Fruit fly (Drosophila melanogaster) whole organism, embryonic: ENCODE results near the gene CG13252.

Experiments
- C15 ChIP-seq: fragments of 200-800 bp; sonication (Bioruptor generic); IDR thresholded peaks from 3 replicates; pipeline ENCODE4 v1.3.6; 2022; ENCODE audit warnings: missing biosample characterization, missing genetic modification characterization
- CG10267 ChIP-seq: fragments of 200-800 bp; sonication (Bioruptor generic); optimal IDR thresholded peaks from 2 replicates; lab custom pipeline; 2018; ENCODE audit warnings: missing biosample characterization, mild to moderate bottlenecking, missing genetic modification characterization, moderate library complexity
- CG10431 ChIP-seq: fragments of 200-800 bp; sonication (Bioruptor generic); optimal IDR thresholded peaks from 3 replicates; lab custom pipeline; 2018; ENCODE audit warnings: missing biosample characterization, mild to moderate bottlenecking, missing genetic modification characterization
- CG10959 ChIP-seq: fragments of 200-800 bp; sonication (Bioruptor generic); IDR thresholded peaks from 2 replicates; pipeline ENCODE4 v1.3.6; 2022; ENCODE audit warnings: missing biosample characterization, missing genetic modification characterization
- CG10979 ChIP-seq: fragments of 200-800 bp; sonication (Bioruptor generic); optimal IDR thresholded peaks from 2 replicates; lab custom pipeline; 2018; ENCODE audit warnings: missing biosample characterization, mild to moderate bottlenecking, missing genetic modification characterization, moderate library complexity
- CG12659 ChIP-seq: fragments of 200-800 bp; sonication (Bioruptor generic); optimal IDR thresholded peaks from 3 replicates; lab custom pipeline; 2017; ENCODE audit warnings: mild to moderate bottlenecking, missing biosample characterization, missing genetic modification reagents, missing genetic modification characterization
- CG12942 ChIP-seq: fragments of 200-800 bp; sonication (Bioruptor generic); optimal IDR thresholded peaks from 3 replicates; lab custom pipeline; 2016; ENCODE audit warnings: missing biosample characterization, missing genetic modification characterization
- CG13775 ChIP-seq: fragments of 200-800 bp; sonication (Bioruptor generic); optimal IDR thresholded peaks from 3 replicates; lab custom pipeline; 2017; ENCODE audit warnings: missing biosample characterization, mild to moderate bottlenecking, missing genetic modification characterization
- CG15696 ChIP-seq: fragments of 200-800 bp; sonication (Bioruptor generic); optimal IDR thresholded peaks from 2 replicates; lab custom pipeline; 2019; ENCODE audit warnings: missing biosample characterization, mild to moderate bottlenecking, missing genetic modification characterization, moderate library complexity
- CG2712 ChIP-seq: fragments of 200-800 bp; optimal IDR thresholded peaks from 3 replicates; lab custom pipeline; 2019; ENCODE audit warnings: missing biosample characterization, mild to moderate bottlenecking, missing genetic modification characterization, moderate library complexity
- CG3065 ChIP-seq: fragments of 200-800 bp; sonication (Bioruptor generic); optimal IDR thresholded peaks from 2 replicates; lab custom pipeline; 2016; ENCODE audit warnings: missing biosample characterization, missing genetic modification characterization
- CG34224 ChIP-seq: fragments of 200-800 bp; sonication (Bioruptor generic); IDR thresholded peaks from 3 replicates; pipeline ENCODE4 v1.3.6; 2022; ENCODE audit warnings: missing biosample characterization, missing genetic modification characterization; ENCODE audit not compliant: partially characterized antibody
- CG34376 ChIP-seq: fragments of 200-800 bp; sonication (Bioruptor generic); optimal IDR thresholded peaks from 2 replicates; lab custom pipeline; 2018; ENCODE audit warnings: missing biosample characterization, mild to moderate bottlenecking, missing genetic modification characterization
- CG34422 ChIP-seq: fragments of 200-800 bp; sonication (Bioruptor generic); IDR thresholded peaks from 3 replicates; pipeline ENCODE4 v1.3.6; 2022; ENCODE audit warnings: missing biosample characterization, missing genetic modification characterization
- CG3838 ChIP-seq: fragments of 200-800 bp; sonication (Bioruptor generic); optimal IDR thresholded peaks from 3 replicates; lab custom pipeline; 2016; ENCODE audit warnings: missing biosample characterization, missing genetic modification characterization
- CG4707 ChIP-seq: fragments of 200-800 bp; sonication (Bioruptor generic); optimal IDR thresholded peaks from 2 replicates; lab custom pipeline; 2018; ENCODE audit warnings: missing biosample characterization, mild to moderate bottlenecking, missing genetic modification characterization, moderate library complexity
- CG4730 ChIP-seq: fragments of 200-800 bp; sonication (Bioruptor generic); IDR thresholded peaks from 2 replicates; pipeline ENCODE4 v1.3.6; 2022; ENCODE audit warnings: missing biosample characterization, missing genetic modification characterization
- CG7928 ChIP-seq: fragments of 200-800 bp; sonication (Bioruptor generic); optimal IDR thresholded peaks from 2 replicates; lab custom pipeline; 2017; ENCODE audit warnings: missing biosample characterization, mild to moderate bottlenecking, missing genetic modification characterization
- CG8924 ChIP-seq: fragments of 200-800 bp; optimal IDR thresholded peaks from 3 replicates; lab custom pipeline; 2019; ENCODE audit warnings: missing biosample characterization, mild to moderate bottlenecking, missing genetic modification characterization, moderate library complexity
- CG9932 ChIP-seq: fragments of 200-800 bp; sonication (Bioruptor generic); IDR thresholded peaks from 2 replicates; pipeline ENCODE4 v1.3.6; 2022; ENCODE audit warnings: missing biosample characterization, missing genetic modification characterization
- CTCF ChIP-seq: fragments of 200-800 bp; sonication (Bioruptor generic); optimal IDR thresholded peaks from 2 replicates; lab custom pipeline; 2017; ENCODE audit warnings: missing biosample characterization, mild to moderate bottlenecking, missing genetic modification characterization, moderate library complexity
- E2f2 ChIP-seq: fragments of 200-800 bp; sonication (Bioruptor generic); IDR thresholded peaks from 2 replicates; pipeline ENCODE4 v1.3.6; 2022; ENCODE audit warnings: missing biosample characterization, missing genetic modification characterization
- Fer2 ChIP-seq: fragments of 200-800 bp; sonication (Bioruptor generic); optimal IDR thresholded peaks from 2 replicates; lab custom pipeline; 2018; ENCODE audit warnings: missing biosample characterization, mild to moderate bottlenecking, missing genetic modification characterization, moderate library complexity
- HmgD ChIP-seq: fragments of 200-800 bp; sonication (Bioruptor generic); optimal IDR thresholded peaks from 3 replicates; lab custom pipeline; 2016; ENCODE audit warnings: missing biosample characterization, missing genetic modification characterization
- Hmx ChIP-seq: fragments of 200-800 bp; sonication (Bioruptor generic); optimal IDR thresholded peaks from 2 replicates; lab custom pipeline; 2016; ENCODE audit warnings: missing biosample characterization, missing genetic modification characterization
- Lhr ChIP-seq: fragments of 200-800 bp; sonication (Bioruptor generic); optimal IDR thresholded peaks from 3 replicates; lab custom pipeline; 2017; ENCODE audit warnings: mild to moderate bottlenecking, missing biosample characterization, missing genetic modification reagents, missing genetic modification characterization
- Max ChIP-seq: fragments of 200-800 bp; sonication (Bioruptor generic); optimal IDR thresholded peaks from 2 replicates; lab custom pipeline; 2016; ENCODE audit warnings: missing biosample characterization, mild to moderate bottlenecking, missing genetic modification characterization
- Med ChIP-seq: fragments of 200-800 bp; sonication (Bioruptor generic); peaks from one replicate; lab custom pipeline; 2016; ENCODE audit warnings: missing biosample characterization, missing genetic modification characterization, mild to moderate bottlenecking, inconsistent platforms, moderate library complexity
- Mrtf ChIP-seq: fragments of 200-800 bp; sonication (Bioruptor generic); IDR thresholded peaks from 3 replicates; pipeline ENCODE4 v1.3.6; 2022; ENCODE audit warnings: missing biosample characterization, missing genetic modification characterization
- Nf-YA ChIP-seq: fragments of 200-800 bp; sonication (Bioruptor generic); IDR thresholded peaks from 2 replicates; pipeline ENCODE4 v1.3.6; 2022; ENCODE audit warnings: missing biosample characterization, missing genetic modification characterization
- Six4 ChIP-seq: fragments of 200-800 bp; sonication (Bioruptor generic); optimal IDR thresholded peaks from 2 replicates; lab custom pipeline; 2016; ENCODE audit warnings: missing biosample characterization, missing genetic modification characterization
- Taf1 ChIP-seq: fragments of 200-800 bp; sonication (Bioruptor generic); IDR thresholded peaks from 2 replicates; pipeline ENCODE4 v1.3.6; 2022; ENCODE audit warnings: missing biosample characterization, missing genetic modification characterization
- ac ChIP-seq: fragments of 200-800 bp; sonication (Bioruptor generic); optimal IDR thresholded peaks from 3 replicates; lab custom pipeline; 2017; ENCODE audit warnings: missing biosample characterization, mild to moderate bottlenecking, missing genetic modification characterization
- amos ChIP-seq: fragments of 200-800 bp; sonication (Bioruptor generic); IDR thresholded peaks from 2 replicates; pipeline ENCODE4 v1.3.6; 2022; ENCODE audit warnings: missing biosample characterization, missing genetic modification characterization; ENCODE audit not compliant: partially characterized antibody
- bab2 ChIP-seq: fragments of 200-800 bp; sonication (Bioruptor generic); optimal IDR thresholded peaks from 2 replicates; lab custom pipeline; 2016; ENCODE audit warnings: missing biosample characterization, missing genetic modification characterization
- br ChIP-seq: fragments of >200 bp; optimal IDR thresholded peaks from 2 replicates; lab custom pipeline; 2017
- cad ChIP-seq: fragments of >200 bp; optimal IDR thresholded peaks from 2 replicates; lab custom pipeline; 2017; ENCODE audit warnings: missing biosample characterization, missing genetic modification characterization
- cg ChIP-seq: fragments of 200-800 bp; sonication (Bioruptor generic); optimal IDR thresholded peaks from 3 replicates; lab custom pipeline; 2019; ENCODE audit warnings: missing biosample characterization, mild to moderate bottlenecking, missing genetic modification characterization, moderate library complexity
- fd64A ChIP-seq: fragments of 200-800 bp; sonication (Bioruptor generic); optimal IDR thresholded peaks from 3 replicates; lab custom pipeline; 2018; ENCODE audit warnings: missing biosample characterization, mild to moderate bottlenecking, missing genetic modification characterization
- fd96Cb ChIP-seq: fragments of 200-800 bp; sonication (Bioruptor generic); optimal IDR thresholded peaks from 2 replicates; lab custom pipeline; 2018; ENCODE audit warnings: missing biosample characterization, mild to moderate bottlenecking, missing genetic modification characterization, moderate library complexity
- gcm ChIP-seq: fragments of 200-800 bp; sonication (Bioruptor generic); optimal IDR thresholded peaks from 2 replicates; lab custom pipeline; 2019; ENCODE audit warnings: missing biosample characterization, mild to moderate bottlenecking, missing genetic modification characterization, moderate library complexity
- lilli ChIP-seq: fragments of 200-800 bp; sonication (Bioruptor generic); optimal IDR thresholded peaks from 3 replicates; lab custom pipeline; 2016; ENCODE audit warnings: missing biosample characterization, missing genetic modification characterization
- odd ChIP-seq: fragments of 200-800 bp; sonication (Bioruptor generic); optimal IDR thresholded peaks from 2 replicates; lab custom pipeline; 2017; ENCODE audit warnings: missing biosample characterization, mild to moderate bottlenecking, missing genetic modification characterization
- org-1 ChIP-seq: fragments of 200-800 bp; sonication (Bioruptor generic); optimal IDR thresholded peaks from 2 replicates; lab custom pipeline; 2017; ENCODE audit warnings: missing biosample characterization, missing genetic modification characterization
- pfk ChIP-seq: fragments of 200-800 bp; sonication (Bioruptor generic); optimal IDR thresholded peaks from 2 replicates; lab custom pipeline; 2018; ENCODE audit warnings: missing biosample characterization, mild to moderate bottlenecking, missing genetic modification characterization, moderate library complexity
- row ChIP-seq: fragments of 200-800 bp; sonication (Bioruptor generic); IDR thresholded peaks from 3 replicates; pipeline ENCODE4 v1.3.6; 2022; ENCODE audit warnings: missing biosample characterization, missing genetic modification characterization
- seq ChIP-seq: fragments of 200-800 bp; sonication (Bioruptor generic); IDR thresholded peaks from 2 replicates; pipeline ENCODE4 v1.3.6; 2022; ENCODE audit warnings: missing biosample characterization, missing genetic modification characterization
- sim ChIP-seq: fragments of 200-800 bp; sonication (Bioruptor generic); IDR thresholded peaks from 2 replicates; pipeline ENCODE4 v1.3.6; 2022; ENCODE audit warnings: missing biosample characterization, missing genetic modification characterization
- slbo ChIP-seq: fragments of 200-800 bp; sonication (Bioruptor generic); IDR thresholded peaks from 2 replicates; pipeline ENCODE4 v1.3.6; 2022; ENCODE audit warnings: missing biosample characterization, missing genetic modification characterization
- tin ChIP-seq: fragments of 200-800 bp; sonication (Bioruptor generic); optimal IDR thresholded peaks from 3 replicates; lab custom pipeline; 2016; ENCODE audit warnings: missing biosample characterization, missing genetic modification characterization
- trem ChIP-seq: fragments of 200-800 bp; optimal IDR thresholded peaks from 3 replicates; lab custom pipeline; 2019; ENCODE audit warnings: missing biosample characterization, mild to moderate bottlenecking, missing genetic modification characterization, moderate library complexity
- twi ChIP-seq: fragments of 200-800 bp; optimal IDR thresholded peaks from 2 replicates; lab custom pipeline; 2019; ENCODE audit warnings: missing biosample characterization, mild to moderate bottlenecking, missing genetic modification characterization, moderate library complexity
- wdn ChIP-seq: fragments of 200-800 bp; sonication (Bioruptor generic); IDR thresholded peaks from 2 replicates; pipeline ENCODE4 v1.3.6; 2022; ENCODE audit warnings: missing biosample characterization, missing genetic modification characterization

Gene CG13252

DNA sequence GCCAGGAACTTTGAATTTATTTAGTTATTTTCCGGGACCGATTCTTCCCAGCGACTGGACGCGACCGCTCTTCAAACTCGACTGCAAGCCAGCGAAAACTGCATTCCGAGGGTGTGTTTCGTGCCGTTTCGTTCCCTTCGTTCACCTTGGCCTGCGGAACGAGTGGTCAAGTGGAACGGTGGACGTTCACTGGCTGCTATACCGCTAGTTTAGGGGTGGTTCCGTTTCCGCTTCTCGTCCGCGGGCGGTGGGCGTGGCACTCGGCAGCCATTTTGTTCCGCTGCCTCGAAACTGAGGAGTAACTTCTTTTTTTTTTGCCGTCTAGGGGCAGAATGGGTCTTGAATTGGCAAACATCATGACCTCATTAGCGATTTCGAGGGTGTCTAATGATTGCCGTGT lies 62.3 kb downstream of the CG13252 start, which contains the start of gene Six4 (continued):
- TF ChIP-seq fd64A (GFP tag; lab: Kevin White, UChicago) (peak; percentile 43), CG12659 (GFP tag; lab: Kevin White, UChicago) (no peak), E2f2 (GFP tag; lab: Robert Waterston, UW) (no peak), CG15696 (tag; lab: Kevin White, UChicago) (peak; percentile 28), twi (tag; lab: Kevin White, UChicago) (peak; percentile 18), Fer2 (tag; lab: Kevin White, UChicago) (no peak), CG10959 (GFP tag; lab: Robert Waterston, UW) (no peak), amos (no peak), CG3065 (GFP tag; lab: Kevin White, UChicago) (peak; percentile 97), Lhr (GFP tag; lab: Kevin White, UChicago) (no peak), odd (GFP tag; lab: Kevin White, UChicago) (no peak), row (GFP tag; lab: Robert Waterston, UW) (no peak), trem (tag; lab: Kevin White, UChicago) (peak; percentile 18), Taf1 (GFP tag; lab: Robert Waterston, UW) (no peak), cg (no peak), CG34422 (GFP tag; lab: Robert Waterston, UW) (no peak), fd96Cb (tag; lab: Kevin White, UChicago) (no peak), cad (GFP tag; lab: Kevin White, UChicago) (no peak), CG4707 (GFP tag; lab: Kevin White, UChicago) (no peak), Six4 (peak; percentile 29), CTCF (GFP tag; lab: Kevin White, UChicago) (no peak), C15 (GFP tag; lab: Robert Waterston, UW) (no peak), CG34224 (GFP tag; lab: Robert Waterston, UW) (no peak), CG10267 (tag; lab: Kevin White, UChicago) (peak; percentile 12), lilli (GFP tag; lab: Kevin White, UChicago) (no peak), HmgD (GFP tag; lab: Kevin White, UChicago) (no peak), CG13775 (GFP tag; lab: Kevin White, UChicago) (no peak), Med (peak; percentile 34), CG34376 (GFP tag; lab: Kevin White, UChicago) (no peak), seq (peak; percentile 89), CG10431 (peak; percentile 35), ac (GFP tag; lab: Kevin White, UChicago) (peak; percentile 34), CG12942 (GFP tag; lab: Kevin White, UChicago) (no peak), wdn (GFP tag; lab: Robert Waterston, UW) (no peak), pfk (GFP tag; lab: Kevin White, UChicago) (peak; percentile 99), Nf-YA (GFP tag; lab: Robert Waterston, UW) (0 out of 2 replicates have a peak, but pooled peaks have one; percentile 44), CG4730 (GFP tag; lab: Robert Waterston, UW) (no peak), CG9932 (GFP tag; lab: Robert Waterston, UW) (no peak), CG3838 (GFP tag; lab: Kevin White, UChicago) (no peak), Mrtf (0 out of 3 replicates have a peak, but pooled peaks have one; percentile 34), gcm (peak; percentile 24), bab2 (GFP tag; lab: Kevin White, UChicago) (no peak), CG2712 (tag; lab: Kevin White, UChicago) (no peak), Max (GFP tag; lab: Kevin White, UChicago) (no peak), br (lab: Kevin White, UChicago) (no peak), CG10979 (tag; lab: Kevin White, UChicago) (peak; percentile 13), CG8924 (tag; lab: Kevin White, UChicago) (peak; percentile 40), slbo (GFP tag; lab: Robert Waterston, UW) (no peak), Hmx (no peak), sim (0 out of 2 replicates have a peak, but pooled peaks have one; percentile 44), CG7928 (GFP tag; lab: Kevin White, UChicago) (no peak), tin (no peak), org-1 (GFP tag; lab: Kevin White, UChicago) (no peak)
